Fruit fly (Drosophila melanogaster) whole organism, prepupa: ENCODE data around the gene CG14966.
A peak's percentile ranks its signal among the peaks of the same experiment; 100 is the strongest.

Experiments
- Blimp-1 ChIP-seq: fragments of 200-800 bp; sonication (Bioruptor generic); optimal IDR thresholded peaks from 3 replicates; lab custom pipeline; 2017; ENCODE audit warnings: missing biosample characterization, missing genetic modification characterization, mild to moderate bottlenecking, moderate library complexity, missing genetic modification reagents
- CG10631 ChIP-seq: fragments of 200-800 bp; sonication (Bioruptor generic); optimal IDR thresholded peaks from 2 replicates; lab custom pipeline; 2016; ENCODE audit warnings: missing biosample characterization, missing genetic modification characterization
- CG10669 ChIP-seq: fragments of 200-800 bp; sonication (Bioruptor generic); optimal IDR thresholded peaks from 3 replicates; lab custom pipeline; 2018; ENCODE audit warnings: missing biosample characterization, mild to moderate bottlenecking, missing genetic modification characterization, moderate library complexity
- CG11294 ChIP-seq: fragments of 200-800 bp; sonication (Bioruptor generic); IDR thresholded peaks from 2 replicates; pipeline ENCODE4 v1.3.6; 2022; ENCODE audit warnings: missing biosample characterization, missing genetic modification characterization
- CG11762 ChIP-seq: fragments of 200-800 bp; sonication (Bioruptor generic); optimal IDR thresholded peaks from 3 replicates; lab custom pipeline; 2016; ENCODE audit warnings: missing biosample characterization, missing genetic modification characterization; ENCODE audit not compliant: insufficient read depth
- CG11902 ChIP-seq: fragments of 200-800 bp; sonication (Bioruptor generic); optimal IDR thresholded peaks from 3 replicates; lab custom pipeline; 2016; ENCODE audit warnings: missing biosample characterization, missing genetic modification characterization
- CG15336 ChIP-seq: fragments of 200-800 bp; sonication (Bioruptor generic); IDR thresholded peaks from 2 replicates; pipeline ENCODE4 v1.3.6; 2022; ENCODE audit warnings: missing biosample characterization, missing genetic modification characterization
- CG1621 ChIP-seq: fragments of 200-800 bp; sonication (Bioruptor generic); optimal IDR thresholded peaks from 3 replicates; lab custom pipeline; 2018; ENCODE audit warnings: missing biosample characterization, mild to moderate bottlenecking, missing genetic modification characterization
- CG16779 ChIP-seq: fragments of 200-800 bp; sonication (Bioruptor generic); optimal IDR thresholded peaks from 3 replicates; lab custom pipeline; 2017; ENCODE audit warnings: missing biosample characterization, mild to moderate bottlenecking, missing genetic modification characterization
- CG3032 ChIP-seq: fragments of 200-800 bp; optimal IDR thresholded peaks from 2 replicates; lab custom pipeline; 2019; ENCODE audit warnings: missing biosample characterization, mild to moderate bottlenecking, missing genetic modification characterization, moderate library complexity
- CG3919 ChIP-seq: fragments of 200-800 bp; sonication (Bioruptor generic); optimal IDR thresholded peaks from 3 replicates; lab custom pipeline; 2016; ENCODE audit warnings: missing biosample characterization, missing genetic modification characterization
- CG4318 ChIP-seq: fragments of 200-800 bp; sonication (Bioruptor generic); optimal IDR thresholded peaks from 3 replicates; lab custom pipeline; 2017; ENCODE audit warnings: missing biosample characterization, mild to moderate bottlenecking, missing genetic modification characterization
- CG6792 ChIP-seq: fragments of 200-800 bp; sonication (Bioruptor generic); optimal IDR thresholded peaks from 3 replicates; lab custom pipeline; 2016; ENCODE audit warnings: missing biosample characterization, missing genetic modification characterization
- CG6854 ChIP-seq: fragments of 200-800 bp; sonication (Bioruptor generic); optimal IDR thresholded peaks from 2 replicates; lab custom pipeline; 2017; ENCODE audit warnings: missing biosample characterization, mild to moderate bottlenecking, missing genetic modification characterization
- CG7368 ChIP-seq: fragments of 200-800 bp; sonication (Bioruptor generic); optimal IDR thresholded peaks from 3 replicates; lab custom pipeline; 2016; ENCODE audit warnings: missing biosample characterization, missing genetic modification characterization
- CG8119 ChIP-seq: fragments of 200-800 bp; sonication (Bioruptor generic); IDR thresholded peaks from 3 replicates; pipeline ENCODE4 v1.3.6; 2022; ENCODE audit warnings: missing biosample characterization, missing genetic modification characterization
- CG8319 ChIP-seq: fragments of 200-800 bp; sonication (Bioruptor generic); optimal IDR thresholded peaks from 3 replicates; lab custom pipeline; 2016; ENCODE audit warnings: missing biosample characterization, missing genetic modification characterization
- CG8632 ChIP-seq: fragments of 200-800 bp; sonication (Bioruptor generic); optimal IDR thresholded peaks from 3 replicates; lab custom pipeline; 2016; ENCODE audit warnings: missing biosample characterization, missing genetic modification characterization
- Eip75B ChIP-seq: fragments of 200-800 bp; sonication (Bioruptor generic); optimal IDR thresholded peaks from 3 replicates; lab custom pipeline; 2016; ENCODE audit warnings: missing biosample characterization, missing genetic modification characterization
- Eip93F ChIP-seq: fragments of 200-800 bp; sonication (Bioruptor generic); optimal IDR thresholded peaks from 2 replicates; lab custom pipeline; 2016; ENCODE audit warnings: missing biosample characterization, mild to moderate bottlenecking, missing genetic modification characterization
- Ets21C ChIP-seq: fragments of 200-800 bp; sonication (Bioruptor generic); optimal IDR thresholded peaks from 3 replicates; lab custom pipeline; 2016; ENCODE audit warnings: missing biosample characterization, missing genetic modification characterization
- Ets96B ChIP-seq: fragments of 200-800 bp; optimal IDR thresholded peaks from 2 replicates; lab custom pipeline; 2019; ENCODE audit warnings: missing biosample characterization, mild to moderate bottlenecking, missing genetic modification characterization, moderate library complexity
- Gug ChIP-seq: fragments of 200-800 bp; sonication (Bioruptor generic); IDR thresholded peaks from 2 replicates; pipeline ENCODE4 v1.3.6; 2022; ENCODE audit warnings: missing biosample characterization, missing genetic modification characterization
- Hr39 ChIP-seq: fragments of 200-800 bp; sonication (Bioruptor generic); optimal IDR thresholded peaks from 2 replicates; lab custom pipeline; 2016; ENCODE audit warnings: missing biosample characterization, missing genetic modification characterization
- Hr4 ChIP-seq: fragments of 200-800 bp; sonication (Bioruptor generic); optimal IDR thresholded peaks from 3 replicates; lab custom pipeline; 2016; ENCODE audit warnings: missing biosample characterization, missing genetic modification characterization
- Lpt ChIP-seq: fragments of 200-800 bp; sonication (Bioruptor generic); optimal IDR thresholded peaks from 3 replicates; lab custom pipeline; 2016; ENCODE audit warnings: missing biosample characterization, missing genetic modification characterization
- Met ChIP-seq: fragments of 200-800 bp; sonication (Bioruptor generic); optimal IDR thresholded peaks from 3 replicates; lab custom pipeline; 2016; ENCODE audit warnings: missing biosample characterization, missing genetic modification characterization
- OdsH ChIP-seq: fragments of 200-800 bp; sonication (Bioruptor generic); optimal IDR thresholded peaks from 3 replicates; lab custom pipeline; 2016; ENCODE audit warnings: missing biosample characterization, missing genetic modification characterization
- Smox ChIP-seq: fragments of 200-800 bp; sonication (Bioruptor generic); optimal IDR thresholded peaks from 3 replicates; lab custom pipeline; 2016; ENCODE audit warnings: missing biosample characterization, missing genetic modification characterization
- Sox102F ChIP-seq: fragments of 200-800 bp; sonication (Bioruptor generic); optimal IDR thresholded peaks from 2 replicates; lab custom pipeline; 2016; ENCODE audit warnings: missing biosample characterization, mild to moderate bottlenecking, missing genetic modification characterization
- Sox14 ChIP-seq: fragments of 200-800 bp; sonication (Bioruptor generic); optimal IDR thresholded peaks from 3 replicates; lab custom pipeline; 2016; ENCODE audit warnings: missing biosample characterization, missing genetic modification characterization
- Sox15 ChIP-seq: fragments of 200-800 bp; sonication (Bioruptor generic); optimal IDR thresholded peaks from 3 replicates; lab custom pipeline; 2016; ENCODE audit warnings: missing biosample characterization, missing genetic modification characterization
- achi ChIP-seq: fragments of 200-800 bp; sonication (Bioruptor generic); optimal IDR thresholded peaks from 3 replicates; lab custom pipeline; 2016; ENCODE audit warnings: missing biosample characterization, missing genetic modification characterization
- cyc ChIP-seq: fragments of 200-800 bp; sonication (Bioruptor generic); optimal IDR thresholded peaks from 3 replicates; lab custom pipeline; 2016; ENCODE audit warnings: missing biosample characterization, missing genetic modification characterization
- dac ChIP-seq: fragments of 200-800 bp; sonication (Bioruptor generic); optimal IDR thresholded peaks from 2 replicates; lab custom pipeline; 2017; ENCODE audit warnings: missing biosample characterization, mild to moderate bottlenecking, missing genetic modification characterization
- dsx ChIP-seq: fragments of 200-800 bp; optimal IDR thresholded peaks from 3 replicates; lab custom pipeline; 2019; ENCODE audit warnings: missing biosample characterization, mild to moderate bottlenecking, missing genetic modification characterization, moderate library complexity; ENCODE audit not compliant: poor library complexity, severe bottlenecking
- eg ChIP-seq: fragments of 200-800 bp; sonication (Bioruptor generic); IDR thresholded peaks from 3 replicates; pipeline ENCODE4 v1.3.6; 2022; ENCODE audit warnings: missing biosample characterization, missing genetic modification characterization
- esn ChIP-seq: fragments of 200-800 bp; sonication (Bioruptor generic); optimal IDR thresholded peaks from 2 replicates; lab custom pipeline; 2016; ENCODE audit warnings: missing biosample characterization, mild to moderate bottlenecking, missing genetic modification characterization, moderate library complexity
- fd59A ChIP-seq: fragments of 200-800 bp; sonication (Bioruptor generic); optimal IDR thresholded peaks from 2 replicates; lab custom pipeline; 2017; ENCODE audit warnings: missing biosample characterization, mild to moderate bottlenecking, missing genetic modification characterization, missing genetic modification reagents
- fd85E ChIP-seq: fragments of 200-800 bp; sonication (Bioruptor generic); optimal IDR thresholded peaks from 3 replicates; lab custom pipeline; 2016; ENCODE audit warnings: missing biosample characterization, missing genetic modification characterization
- fkh ChIP-seq: fragments of 200-800 bp; sonication (Bioruptor generic); optimal IDR thresholded peaks from 3 replicates; lab custom pipeline; 2017; ENCODE audit warnings: missing biosample characterization, mild to moderate bottlenecking, missing genetic modification characterization, moderate library complexity
- lz ChIP-seq: fragments of 200-800 bp; sonication (Bioruptor generic); optimal IDR thresholded peaks from 3 replicates; lab custom pipeline; 2016; ENCODE audit warnings: missing biosample characterization, missing genetic modification characterization
- pdm3 ChIP-seq: fragments of 200-800 bp; sonication (Bioruptor generic); optimal IDR thresholded peaks from 3 replicates; lab custom pipeline; 2016; ENCODE audit warnings: missing biosample characterization, missing genetic modification characterization
- salr ChIP-seq, 2 experiments: fragments of 200-800 bp; sonication (Bioruptor generic); optimal IDR thresholded peaks; 3 replicates each; lab custom pipeline; 2016 to 2018; ENCODE audit warnings: missing biosample characterization in 2 of 2, missing genetic modification characterization in 2 of 2, mild to moderate bottlenecking in 1 of 2
- spab ChIP-seq: fragments of 200-800 bp; sonication (Bioruptor generic); optimal IDR thresholded peaks from 2 replicates; lab custom pipeline; 2017; ENCODE audit warnings: missing biosample characterization, mild to moderate bottlenecking, missing genetic modification characterization, missing genetic modification reagents
- ss ChIP-seq, 2 experiments: fragments of 200-800 bp; sonication (Bioruptor generic); optimal IDR thresholded peaks; 2 replicates in 1 of 2; 3 replicates in 1 of 2; lab custom pipeline; 2017 to 2018; ENCODE audit warnings: mild to moderate bottlenecking in 2 of 2, missing biosample characterization in 2 of 2, missing genetic modification characterization in 2 of 2, moderate library complexity in 1 of 2
- svp ChIP-seq: fragments of 200-800 bp; sonication (Bioruptor generic); peaks from one replicate; lab custom pipeline; 2016; ENCODE audit warnings: missing biosample characterization, missing genetic modification characterization
- topi ChIP-seq: fragments of 200-800 bp; sonication (Bioruptor generic); optimal IDR thresholded peaks from 3 replicates; lab custom pipeline; 2016; ENCODE audit warnings: missing biosample characterization, missing genetic modification characterization
- vri ChIP-seq: fragments of 200-800 bp; sonication (Bioruptor generic); optimal IDR thresholded peaks from 3 replicates; lab custom pipeline; 2016; ENCODE audit warnings: missing biosample characterization, mild to moderate bottlenecking, missing genetic modification characterization

Gene CG14966

DNA sequence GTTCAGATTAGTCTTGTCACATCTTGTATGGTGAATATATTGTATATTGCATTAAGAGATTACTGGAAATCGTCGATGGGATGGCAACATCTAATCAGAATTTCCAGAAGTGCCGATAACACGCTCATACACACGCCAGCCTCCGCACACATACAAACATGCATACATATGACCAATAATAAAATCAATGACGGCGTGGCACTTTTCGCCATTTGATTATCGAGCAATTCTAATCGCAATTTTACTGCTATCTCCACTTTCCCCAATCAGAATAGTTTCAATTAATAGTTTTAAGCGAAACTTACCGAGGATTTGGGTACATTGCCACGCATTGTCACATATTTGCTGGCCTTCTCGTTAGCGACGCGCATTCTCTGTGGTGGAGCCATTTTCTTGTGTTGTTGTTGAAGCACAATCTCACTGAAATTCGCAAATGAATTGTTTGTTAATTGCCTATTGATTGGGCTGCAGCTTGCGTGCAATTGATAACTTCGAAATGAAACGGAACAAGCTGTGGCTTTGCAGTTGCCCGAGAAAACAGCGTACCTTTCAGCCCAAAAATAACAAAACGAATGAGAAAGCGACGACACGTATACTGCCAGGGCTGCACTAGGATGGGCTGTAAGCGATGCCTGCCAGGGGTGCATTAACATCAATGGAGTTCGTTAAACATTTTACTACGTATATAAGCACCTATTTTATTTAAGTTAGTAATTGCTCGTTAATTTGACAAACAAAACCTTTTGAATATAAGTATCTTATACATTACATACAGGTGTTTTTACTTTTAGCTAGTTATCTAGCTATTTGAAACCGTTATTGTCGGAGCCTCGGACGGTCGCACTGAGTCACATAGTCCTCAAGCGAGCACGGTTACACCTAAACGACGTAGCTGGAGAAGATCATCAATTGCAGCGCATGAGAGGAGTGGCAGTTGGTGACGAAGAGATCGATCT lies 1.3 kb upstream of the CG14966 start, which contains the start of the genes CG32276 and gry:
Gene CG32276, minus strand, starts transcription at position 601 of the 956 bp plus-strand sequence.
Gene gry, plus strand, starts transcription at position 644 of the 956 bp plus-strand sequence.
- TF ChIP-seq spab (GFP tag; lab: Kevin White, UChicago) (no peak), topi (GFP tag; lab: Kevin White, UChicago) (peak; percentile 70), OdsH (no peak), CG6792 (GFP tag; lab: Kevin White, UChicago) (peak; percentile 78), lz (GFP tag; lab: Kevin White, UChicago) (peak; percentile 85), Eip93F (GFP tag; lab: Kevin White, UChicago) (peak; percentile 78), Hr39 (GFP tag; lab: Kevin White, UChicago) (peak; percentile 80), CG8119 (GFP tag; lab: Robert Waterston, UW) (peak; percentile 32; the same call in 1 of the 3 replicates), Met (GFP tag; lab: Kevin White, UChicago) (no peak), CG3919 (GFP tag; lab: Kevin White, UChicago) (peak; percentile 84), Ets96B (tag; lab: Kevin White, UChicago) (no peak), Lpt (no peak), Sox14 (GFP tag; lab: Kevin White, UChicago) (no peak), CG1621 (tag; lab: Kevin White, UChicago) (peak; percentile 48), ss (GFP tag; optimal IDR thresholded peaks at IDR 0.05; lab: Kevin White, UChicago) (no peak), CG10631 (GFP tag; lab: Kevin White, UChicago) (no peak), fkh (GFP tag; lab: Kevin White, UChicago) (peak; percentile 20), CG16779 (tag; lab: Kevin White, UChicago) (peak; percentile 34), CG6854 (GFP tag; lab: Kevin White, UChicago) (peak; percentile 71), Sox15 (GFP tag; lab: Kevin White, UChicago) (peak; percentile 51), vri (GFP tag; lab: Kevin White, UChicago) (no peak), CG3032 (tag; lab: Kevin White, UChicago) (peak; percentile 75), Hr4 (GFP tag; lab: Kevin White, UChicago) (no peak), Eip75B (no peak), Blimp-1 (GFP tag; lab: Kevin White, UChicago) (peak; percentile 38), CG10669 (no peak), CG7368 (no peak), CG11902 (GFP tag; lab: Kevin White, UChicago) (peak; percentile 63), achi (GFP tag; lab: Kevin White, UChicago) (peak; percentile 60), esn (GFP tag; lab: Kevin White, UChicago) (peak; percentile 77), salr (GFP tag; optimal IDR thresholded peaks at IDR 0.05; lab: Kevin White, UChicago) (no peak), Sox102F (GFP tag; lab: Kevin White, UChicago) (peak; percentile 75), Smox (GFP tag; lab: Kevin White, UChicago) (no peak), eg (GFP tag; lab: Robert Waterston, UW) (peak; percentile 72), CG8632 (GFP tag; lab: Kevin White, UChicago) (no peak), Gug (GFP tag; lab: Robert Waterston, UW) (0 out of 2 replicates have a peak, but pooled peaks have one; percentile 27), fd85E (GFP tag; lab: Kevin White, UChicago) (peak; percentile 3), pdm3 (GFP tag; lab: Kevin White, UChicago) (no peak), fd59A (GFP tag; lab: Kevin White, UChicago) (peak; percentile 11), cyc (peak; percentile 81), dsx (no peak), svp (peak; percentile 86), dac (no peak), Ets21C (GFP tag; lab: Kevin White, UChicago) (peak; percentile 77), CG15336 (GFP tag; lab: Robert Waterston, UW) (peak; percentile 45; the same call in 1 of the 2 replicates), CG4318 (GFP tag; lab: Kevin White, UChicago) (no peak), CG11294 (peak; percentile 22; the same call in 1 of the 2 replicates), CG11762 (peak; percentile 64), CG8319 (GFP tag; lab: Kevin White, UChicago) (peak; percentile 57)
